Worm (Caenorhabditis elegans): Measurements from ENCODE around the gene nas-12.

- TF ChIP-seq sox-4 (tag; optimal IDR thresholded peaks at IDR 0.05): no peak
- TF ChIP-seq tbx-2 (tag; optimal IDR thresholded peaks at IDR 0.05): no peak
- TF ChIP-seq fkh-10 (GFP tag; optimal IDR thresholded peaks at IDR 0.05): no peak
- no peak for TF ChIP-seq ama-1 (optimal IDR thresholded peaks at IDR 0.05)
- no peak for TF ChIP-seq ceh-30 (tag; optimal IDR thresholded peaks at IDR 0.05)
- no peak for TF ChIP-seq fkh-6 (tag; optimal IDR thresholded peaks at IDR 0.05)
- TF ChIP-seq pat-9 (tag; optimal IDR thresholded peaks at IDR 0.05): no peak
These were observed 18.8 kb downstream of the nas-12 start for ce11 chrIV:10242458-10243123.

Measured in whole organism, late embryonic.